Worm (Caenorhabditis elegans) whole organism, midembryonic: Measurements from ENCODE around the gene hpr-17.

Source experiments
- T22C8.4 ChIP-seq: fragments of 200-800 bp; sonication (Bioruptor generic); IDR thresholded peaks from 2 replicates; pipeline ENCODE4 v1.3.6; 2022; ENCODE audit warnings: missing genetic modification characterization, missing compliant biosample characterization
- cog-1 ChIP-seq: sonication (generic microtip); optimal IDR thresholded peaks from 2 replicates; lab custom pipeline; 2016; ENCODE audit warnings: missing genetic modification characterization, missing compliant biosample characterization
- flt-1 ChIP-seq: fragments of 200-800 bp; sonication (Bioruptor generic); IDR thresholded peaks from 2 replicates; pipeline ENCODE4 v1.3.6; 2022; ENCODE audit warnings: missing genetic modification characterization, missing compliant biosample characterization
- klf-2 ChIP-seq: fragments of 200-800 bp; sonication (Bioruptor generic); conservative IDR thresholded peaks from 2 replicates; pipeline ENCODE4 v1.3.6; 2022; ENCODE audit warnings: missing genetic modification reagents, missing genetic modification characterization, missing compliant biosample characterization
- med-1 ChIP-seq: sonication (generic microtip); optimal IDR thresholded peaks from 2 replicates; lab custom pipeline; 2017; ENCODE audit warnings: missing genetic modification characterization, mild to moderate bottlenecking, missing compliant biosample characterization, antibody characterized with exemption, missing genetic modification reagents; ENCODE audit not compliant: insufficient read depth
- ref-1 ChIP-seq: fragments of 200-800 bp; sonication (Bioruptor generic); conservative IDR thresholded peaks from 2 replicates; pipeline ENCODE4 v1.3.6; 2022; ENCODE audit warnings: missing genetic modification reagents, missing genetic modification characterization, missing compliant biosample characterization
- tab-1 ChIP-seq: fragments of 200-800 bp; sonication (Bioruptor generic); IDR thresholded peaks from 2 replicates; pipeline ENCODE4 v1.3.6; 2022; ENCODE audit warnings: missing genetic modification characterization, missing compliant biosample characterization
- ztf-23 ChIP-seq: fragments of 200-800 bp; sonication (Bioruptor generic); IDR thresholded peaks from 2 replicates; pipeline ENCODE4 v1.3.6; 2022; ENCODE audit warnings: missing genetic modification reagents, missing genetic modification characterization, missing compliant biosample characterization
- ztf-29 ChIP-seq: fragments of 200-800 bp; sonication (Bioruptor generic); IDR thresholded peaks from 2 replicates; pipeline ENCODE4 v1.3.6; 2022; ENCODE audit warnings: missing genetic modification reagents, missing genetic modification characterization, missing compliant biosample characterization

The hpr-17 gene

ce11 chrII:13189363-13189762, 32.5 kb upstream of the hpr-17 start:
- no peak for TF ChIP-seq ztf-23 (GFP tag; lab: Robert Waterston, UW)

DNA sequence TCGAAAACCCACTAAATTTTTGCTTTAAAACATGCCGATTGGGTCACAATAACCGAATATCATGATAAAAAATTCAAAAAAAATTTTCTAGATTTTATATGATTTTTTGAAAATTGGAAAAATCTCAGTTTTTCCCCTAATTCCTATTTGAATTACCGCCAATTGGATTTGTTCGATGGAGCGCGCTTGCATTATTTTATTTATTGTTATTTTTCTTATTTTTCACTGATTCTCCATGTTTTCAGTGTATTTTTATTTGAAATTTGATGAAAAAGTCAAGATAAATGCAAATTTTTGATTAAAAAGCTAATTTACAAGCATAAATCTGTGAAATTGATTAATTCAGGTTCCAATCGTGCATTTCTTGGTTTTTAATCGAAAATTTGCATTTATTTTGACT, 31.2 kb upstream of the hpr-17 start:
- TF ChIP-seq T22C8.4 (no peak), tab-1 (GFP tag; lab: Robert Waterston, UW) (no peak), klf-2 (GFP tag; lab: Robert Waterston, UW) (no peak), cog-1 (tag; lab: Kevin White, UChicago) (no peak), flt-1 (no peak), med-1 (no peak), ztf-23 (GFP tag; lab: Robert Waterston, UW) (no peak), ref-1 (no peak), ztf-29 (GFP tag; lab: Robert Waterston, UW) (no peak)

DNA sequence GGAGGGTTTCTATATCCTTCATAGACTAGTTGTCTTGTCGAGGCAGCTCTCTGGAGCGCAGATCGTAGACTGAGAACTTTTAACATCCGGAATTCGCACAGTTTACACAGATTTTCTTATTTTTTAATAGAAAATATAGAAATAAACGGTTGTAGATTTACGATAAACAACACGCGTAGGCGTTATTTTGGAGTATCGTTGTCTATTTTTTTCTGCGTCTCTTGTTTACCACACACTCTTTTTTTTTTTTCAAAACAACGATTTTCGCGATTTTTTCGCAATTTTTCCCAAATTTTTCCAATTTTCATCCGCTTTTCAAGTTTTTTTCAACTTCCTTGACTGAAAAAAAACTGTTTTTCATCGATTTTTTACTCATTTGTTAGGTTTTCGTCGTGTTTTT, 30.3 kb upstream of the hpr-17 start, which contains the start of gene mecr-1:
Gene mecr-1, minus strand, starts transcription at position 127 of the 400 bp plus-strand sequence.
- no peak for TF ChIP-seq klf-2 (GFP tag; lab: Robert Waterston, UW)
- no peak for TF ChIP-seq ztf-29 (GFP tag; lab: Robert Waterston, UW)
- no peak for TF ChIP-seq flt-1
- TF ChIP-seq tab-1 (GFP tag; lab: Robert Waterston, UW) = no peak
- no peak for TF ChIP-seq ref-1
- no peak for TF ChIP-seq ztf-23 (GFP tag; lab: Robert Waterston, UW)
- no peak for TF ChIP-seq T22C8.4
- no peak for TF ChIP-seq med-1
- TF ChIP-seq cog-1 (tag; lab: Kevin White, UChicago) = no peak

DNA sequence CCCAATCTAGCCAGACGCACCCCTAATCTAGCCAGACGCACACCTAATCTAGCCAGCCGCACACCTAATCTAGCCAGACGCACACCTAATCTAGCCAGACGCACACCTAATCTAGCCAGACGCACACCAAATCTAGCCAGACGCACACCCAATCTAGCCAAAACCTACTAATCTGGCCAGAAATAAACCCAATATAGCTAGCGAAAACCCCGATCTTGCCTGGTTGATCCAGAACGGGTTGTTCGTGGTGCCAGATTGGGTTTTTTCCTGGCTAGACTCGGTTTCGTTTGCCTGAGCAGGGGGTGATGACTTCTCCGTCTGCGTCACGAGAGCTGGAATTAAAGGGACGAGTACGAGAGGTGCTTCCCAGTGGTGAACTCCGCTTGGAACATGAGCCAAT, 27.3 kb upstream of the hpr-17 start, which contains the start of gene W09H1.3:
Gene W09H1.3, plus strand, starts transcription at position 301 of the 400 bp plus-strand sequence.
- TF ChIP-seq med-1 = no peak

DNA sequence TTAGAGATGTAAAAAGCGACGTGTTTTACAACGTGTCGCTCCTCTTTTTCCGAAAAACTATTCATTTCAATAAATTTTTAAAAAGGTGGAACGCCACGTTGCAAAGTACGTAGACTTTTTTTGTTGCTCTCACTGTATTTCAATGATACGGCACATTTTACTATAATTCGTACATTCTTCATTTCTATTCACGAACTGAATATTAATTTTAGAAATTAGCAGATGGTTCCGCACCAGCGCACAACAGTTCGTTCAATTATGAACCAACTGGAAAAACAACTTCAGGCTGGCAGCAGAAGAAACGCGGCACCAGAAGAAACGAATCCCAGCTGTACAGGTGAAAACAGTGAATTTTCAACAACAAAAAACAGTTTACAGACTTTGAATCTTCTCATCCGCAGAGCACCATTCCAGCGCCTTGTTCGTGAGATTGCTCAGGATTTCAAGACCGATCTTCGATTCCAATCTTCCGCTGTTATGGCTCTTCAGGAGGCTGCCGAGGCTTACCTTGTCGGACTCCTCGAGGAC, 26.4 kb upstream of the hpr-17 start, which contains the start of the genes W09H1.4 and his-73:
Gene W09H1.4, plus strand, starts transcription at position 301 of the 528 bp plus-strand sequence.
Gene his-73, plus strand, starts transcription at position 478 of the 528 bp plus-strand sequence.
- TF ChIP-seq med-1 = no peak
- no peak for TF ChIP-seq cog-1 (tag; lab: Kevin White, UChicago)
- TF ChIP-seq ztf-23 (GFP tag; lab: Robert Waterston, UW) = no peak

ce11 chrII:13181465-13181864, 24.6 kb upstream of the hpr-17 start, which contains the start of gene W09H1.1:
W09H1.1 (minus strand) TSS chrII:13181565.
- no peak for TF ChIP-seq ztf-23 (GFP tag; lab: Robert Waterston, UW)
- TF ChIP-seq klf-2 (GFP tag; lab: Robert Waterston, UW) = no peak
- no peak for TF ChIP-seq cog-1 (tag; lab: Kevin White, UChicago)
- TF ChIP-seq T22C8.4 = no peak
- TF ChIP-seq tab-1 (GFP tag; lab: Robert Waterston, UW) = no peak
- TF ChIP-seq med-1 = no peak
- no peak for TF ChIP-seq ref-1
- no peak for TF ChIP-seq flt-1
- TF ChIP-seq ztf-29 (GFP tag; lab: Robert Waterston, UW) = no peak

DNA sequence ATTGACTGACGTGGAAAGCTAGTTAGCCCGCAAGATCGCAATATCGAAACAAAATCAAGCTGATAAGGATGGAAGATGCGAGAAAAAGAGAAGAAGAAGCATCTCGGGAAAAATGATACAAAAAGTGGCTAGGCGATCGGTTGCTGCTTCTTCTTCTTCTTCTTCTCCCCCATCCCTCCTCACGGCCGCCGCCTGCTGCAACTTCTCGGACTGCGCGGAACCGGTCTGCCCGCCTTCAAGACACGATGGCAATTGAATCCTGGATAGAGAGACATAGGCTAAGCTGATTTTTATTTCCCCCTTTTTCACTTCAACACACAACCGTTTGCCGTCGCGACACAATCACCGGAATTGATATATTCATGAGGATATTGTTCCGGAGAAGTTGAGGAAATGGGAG, 17.6 kb upstream of the hpr-17 start:
- TF ChIP-seq T22C8.4 (no peak), ztf-23 (GFP tag; lab: Robert Waterston, UW) (no peak), ref-1 (no peak), med-1 (no peak), cog-1 (tag; lab: Kevin White, UChicago) (no peak), tab-1 (GFP tag; lab: Robert Waterston, UW) (no peak), flt-1 (no peak), klf-2 (GFP tag; lab: Robert Waterston, UW) (no peak), ztf-29 (GFP tag; lab: Robert Waterston, UW) (no peak)

DNA sequence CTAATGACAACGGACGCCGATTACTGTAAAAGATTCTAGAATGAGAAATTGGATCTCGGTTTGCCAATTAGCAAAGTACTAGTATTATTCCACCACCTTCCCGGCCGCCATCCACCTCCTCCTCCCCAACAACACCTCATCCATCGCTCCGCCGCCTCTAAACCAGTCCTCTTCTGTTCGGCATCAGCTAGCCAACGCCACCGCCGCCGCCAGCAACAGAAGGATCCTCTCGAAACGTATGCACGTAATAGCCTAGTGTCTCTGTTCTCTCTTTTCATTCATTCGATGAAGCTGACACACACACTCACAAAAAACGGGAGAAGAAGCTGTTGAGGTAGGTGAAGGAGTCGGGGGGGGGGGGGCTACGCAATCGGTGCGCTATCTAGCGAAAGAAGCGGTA, 13.8 kb upstream of the hpr-17 start:
- TF ChIP-seq cog-1 (tag; lab: Kevin White, UChicago) = no peak
- TF ChIP-seq tab-1 (GFP tag; lab: Robert Waterston, UW) = no peak
- TF ChIP-seq ztf-29 (GFP tag; lab: Robert Waterston, UW) = no peak
- TF ChIP-seq ref-1 = no peak
- TF ChIP-seq ztf-23 (GFP tag; lab: Robert Waterston, UW) = no peak
- TF ChIP-seq klf-2 (GFP tag; lab: Robert Waterston, UW) = no peak
- TF ChIP-seq T22C8.4 = no peak
- TF ChIP-seq flt-1 = no peak
- TF ChIP-seq med-1 = no peak

ce11 chrII:13167493-13167892, 10.6 kb upstream of the hpr-17 start:
- TF ChIP-seq tab-1 (GFP tag; lab: Robert Waterston, UW) (no peak), ref-1 (no peak), klf-2 (GFP tag; lab: Robert Waterston, UW) (no peak), med-1 (no peak), cog-1 (tag; lab: Kevin White, UChicago) (no peak), flt-1 (no peak), ztf-23 (GFP tag; lab: Robert Waterston, UW) (no peak), T22C8.4 (no peak), ztf-29 (GFP tag; lab: Robert Waterston, UW) (no peak)

ce11 chrII:13165683-13166259, 8.9 kb upstream of the hpr-17 start, which contains the start of gene moe-3:
moe-3 (minus strand) TSS chrII:13165733.
- TF ChIP-seq cog-1 (tag; lab: Kevin White, UChicago) (no peak), ztf-29 (GFP tag; lab: Robert Waterston, UW) (no peak), med-1 (no peak), T22C8.4 (no peak), ref-1 (no peak), tab-1 (GFP tag; lab: Robert Waterston, UW) (no peak), flt-1 (no peak), klf-2 (GFP tag; lab: Robert Waterston, UW) (no peak), ztf-23 (GFP tag; lab: Robert Waterston, UW) (no peak)
